Worm (Caenorhabditis elegans): ENCODE measurements around the gene syx-5.

Gene syx-5

ce11 chrV:11733460-11733859, 31.2 kb upstream of the syx-5 start, which contains the start of gene npp-22 (continued):
- TF ChIP-seq ahr-1 (tag; optimal IDR thresholded peaks at IDR 0.05) = no peak
- no peak for TF ChIP-seq ttx-3 (tag; optimal IDR thresholded peaks at IDR 0.05)
- TF ChIP-seq ets-4 (tag; optimal IDR thresholded peaks at IDR 0.05) = no peak
- TF ChIP-seq odd-2 (tag; optimal IDR thresholded peaks at IDR 0.05) = no peak
- peak; percentile 30 for TF ChIP-seq unc-42 (tag; optimal IDR thresholded peaks at IDR 0.05)
- no peak for TF ChIP-seq hlh-6 (tag; optimal IDR thresholded peaks at IDR 0.05)

- TF ChIP-seq pros-1 (tag; optimal IDR thresholded peaks at IDR 0.05) = no peak
- no peak for TF ChIP-seq ceh-9 (tag; optimal IDR thresholded peaks at IDR 0.05)
- no peak for TF ChIP-seq pha-2 (tag; optimal IDR thresholded peaks at IDR 0.05)
- TF ChIP-seq tbx-7 (tag; optimal IDR thresholded peaks at IDR 0.05) = no peak
- no peak for TF ChIP-seq npax-4 (tag; optimal IDR thresholded peaks at IDR 0.05)
- TF ChIP-seq nfya-1 (tag; optimal IDR thresholded peaks at IDR 0.05) = no peak
- no peak for TF ChIP-seq che-1 (tag; optimal IDR thresholded peaks at IDR 0.05)
- TF ChIP-seq unc-3 (GFP tag; conservative IDR thresholded peaks at IDR 0.05) = no peak
- no peak for TF ChIP-seq unc-3 (tag; optimal IDR thresholded peaks at IDR 0.05)
- TF ChIP-seq hlh-8 (tag; optimal IDR thresholded peaks at IDR 0.05) = no peak
- no peak for TF ChIP-seq ttx-3 (tag; optimal IDR thresholded peaks at IDR 0.05)
- TF ChIP-seq pha-4 (tag; optimal IDR thresholded peaks at IDR 0.05) = no peak
Measured at ce11 chrV:11736896-11737295, 27.8 kb upstream of the syx-5 start, which contains the start of gene spe-42. TSS of gene spe-42 (minus strand) at chrV:11736996.

ce11 chrV:11737333-11737732, 27.4 kb upstream of the syx-5 start:
- TF ChIP-seq hlh-30 (tag; optimal IDR thresholded peaks at IDR 0.05; ENCODE audit: insufficient read depth) = no peak
- no peak for TF ChIP-seq pat-9 (tag; optimal IDR thresholded peaks at IDR 0.05)
- no peak for TF ChIP-seq sox-2 (GFP tag; IDR thresholded peaks at IDR 0.05)

- TF ChIP-seq ceh-30 (tag; optimal IDR thresholded peaks at IDR 0.05) = no peak
- TF ChIP-seq dmd-4 (tag; optimal IDR thresholded peaks at IDR 0.05; ENCODE audit: borderline replicate concordance) = no peak
- TF ChIP-seq madf-2 (tag; optimal IDR thresholded peaks at IDR 0.05) = no peak
- no peak for TF ChIP-seq ceh-48 (tag; optimal IDR thresholded peaks at IDR 0.05)
- no peak for TF ChIP-seq hlh-15 (tag; optimal IDR thresholded peaks at IDR 0.05)
- no peak for TF ChIP-seq sox-4 (tag; optimal IDR thresholded peaks at IDR 0.05)
- no peak for TF ChIP-seq ets-4 (tag; optimal IDR thresholded peaks at IDR 0.05)
- no peak for TF ChIP-seq eyg-1 (tag; optimal IDR thresholded peaks at IDR 0.05)
- TF ChIP-seq ama-1 (optimal IDR thresholded peaks at IDR 0.05) = no peak
- TF ChIP-seq lim-6 (tag; optimal IDR thresholded peaks at IDR 0.05) = no peak
- TF ChIP-seq hlh-8 (tag; optimal IDR thresholded peaks at IDR 0.05) = no peak
- TF ChIP-seq hlh-30 (tag; optimal IDR thresholded peaks at IDR 0.05; ENCODE audit: insufficient read depth) = no peak
- TF ChIP-seq ceh-9 (tag; optimal IDR thresholded peaks at IDR 0.05) = no peak
- no peak for TF ChIP-seq lin-11 (tag; optimal IDR thresholded peaks at IDR 0.05)
Measured at ce11 chrV:11739820-11740219, 24.9 kb upstream of the syx-5 start, which contains the start of gene T04F3.1. TSS of gene T04F3.1 (plus strand) at chrV:11740065.

ce11 chrV:11741078-11741477, 23.6 kb upstream of the syx-5 start:
- no peak for TF ChIP-seq ama-1 (optimal IDR thresholded peaks at IDR 0.05)
- no peak for TF ChIP-seq ceh-48 (tag; optimal IDR thresholded peaks at IDR 0.05)
- no peak for TF ChIP-seq unc-86 (tag; optimal IDR thresholded peaks at IDR 0.05)

ce11 chrV:11751480-11751879, 13.2 kb upstream of the syx-5 start:
- no peak for TF ChIP-seq ceh-31 (tag; optimal IDR thresholded peaks at IDR 0.05)
- no peak for TF ChIP-seq tbx-7 (tag; optimal IDR thresholded peaks at IDR 0.05)
- no peak for TF ChIP-seq ceh-30 (tag; optimal IDR thresholded peaks at IDR 0.05)
- TF ChIP-seq ahr-1 (tag; optimal IDR thresholded peaks at IDR 0.05) = no peak
- TF ChIP-seq sdc-2 (tag; optimal IDR thresholded peaks at IDR 0.05) = no peak
